Worm (Caenorhabditis elegans) whole organism, L2 larva: ENCODE measurements around the gene H32C10.1.

ENCODE experiments used
- R02D3.7 ChIP-seq: fragments of 150-350 bp; optimal IDR thresholded peaks from 2 replicates; lab custom pipeline; 2014; ENCODE audit warnings: missing biosample characterization, missing genetic modification characterization
- alr-1 ChIP-seq: fragments of 150-350 bp; optimal IDR thresholded peaks from 2 replicates; lab custom pipeline; 2014; ENCODE audit warnings: missing biosample characterization, missing genetic modification characterization
- dmd-4 ChIP-seq: sonication (generic microtip); optimal IDR thresholded peaks from 2 replicates; lab custom pipeline; 2017; ENCODE audit warnings: missing biosample characterization, missing genetic modification characterization
- fos-1 ChIP-seq: fragments of 150-350 bp; optimal IDR thresholded peaks from 2 replicates; lab custom pipeline; 2014; ENCODE audit warnings: missing biosample characterization, missing genetic modification characterization
- gmeb-1 ChIP-seq: fragments of 150-350 bp; optimal IDR thresholded peaks from 2 replicates; lab custom pipeline; 2014; ENCODE audit warnings: missing biosample characterization, missing genetic modification characterization
- lin-39 ChIP-seq: fragments of 150-350 bp; optimal IDR thresholded peaks from 2 replicates; lab custom pipeline; 2014; ENCODE audit warnings: missing biosample characterization, missing genetic modification reagents, missing genetic modification characterization
- mdl-1 ChIP-seq, 2 experiments: fragments of 150-350 bp in 1 of 2; sonication (generic microtip) in 1 of 2; optimal IDR thresholded peaks; 2 replicates each; lab custom pipeline; 2017; ENCODE audit warnings: missing biosample characterization in 2 of 2, missing genetic modification characterization in 2 of 2
- nhr-129 ChIP-seq: fragments of 150-350 bp; optimal IDR thresholded peaks from 2 replicates; lab custom pipeline; 2014; ENCODE audit warnings: missing biosample characterization, missing genetic modification characterization
- nhr-237 ChIP-seq: fragments of 150-350 bp; optimal IDR thresholded peaks from 2 replicates; lab custom pipeline; 2014; ENCODE audit warnings: missing biosample characterization, missing genetic modification characterization
- nhr-25 ChIP-seq: fragments of 150-350 bp; sonication (generic microtip); optimal IDR thresholded peaks from 3 replicates; lab custom pipeline; 2014; ENCODE audit warnings: missing biosample characterization, missing genetic modification characterization
- nhr-6 ChIP-seq: fragments of 150-350 bp; optimal IDR thresholded peaks from 2 replicates; lab custom pipeline; 2014; ENCODE audit warnings: missing biosample characterization, missing genetic modification characterization
- peb-1 ChIP-seq: fragments of 150-350 bp; optimal IDR thresholded peaks from 2 replicates; lab custom pipeline; 2014; ENCODE audit warnings: missing biosample characterization, missing genetic modification characterization
- unc-62 ChIP-seq: fragments of 150-350 bp; optimal IDR thresholded peaks from 2 replicates; lab custom pipeline; 2014; ENCODE audit warnings: missing biosample characterization, missing genetic modification reagents, missing genetic modification characterization

- no peak for TF ChIP-seq alr-1 (tag; lab: Kevin White, UChicago)
- TF ChIP-seq peb-1 (tag; lab: Kevin White, UChicago) = no peak
- no peak for TF ChIP-seq nhr-237
- TF ChIP-seq mdl-1 (tag; optimal IDR thresholded peaks at IDR 0.05; lab: Kevin White, UChicago) = no peak
- no peak for TF ChIP-seq lin-39 (tag; lab: Kevin White, UChicago)
- no peak for TF ChIP-seq gmeb-1
- no peak for TF ChIP-seq unc-62 (GFP tag; lab: Kevin White, UChicago)
- TF ChIP-seq nhr-6 (tag; lab: Kevin White, UChicago) = no peak
- no peak for TF ChIP-seq nhr-25 (tag; lab: Kevin White, UChicago)
- TF ChIP-seq dmd-4 (tag; lab: Kevin White, UChicago) = no peak
- TF ChIP-seq R02D3.7 (tag; lab: Kevin White, UChicago) = no peak
- TF ChIP-seq nhr-129 = no peak
- no peak for TF ChIP-seq fos-1 (tag; lab: Kevin White, UChicago)
Observed at ce11 chrIV:5985422-5985821, 51.3 kb downstream of the H32C10.1 start.
